Worm (Caenorhabditis elegans): ENCODE results near the gene unc-39.

Gene unc-39

DNA sequence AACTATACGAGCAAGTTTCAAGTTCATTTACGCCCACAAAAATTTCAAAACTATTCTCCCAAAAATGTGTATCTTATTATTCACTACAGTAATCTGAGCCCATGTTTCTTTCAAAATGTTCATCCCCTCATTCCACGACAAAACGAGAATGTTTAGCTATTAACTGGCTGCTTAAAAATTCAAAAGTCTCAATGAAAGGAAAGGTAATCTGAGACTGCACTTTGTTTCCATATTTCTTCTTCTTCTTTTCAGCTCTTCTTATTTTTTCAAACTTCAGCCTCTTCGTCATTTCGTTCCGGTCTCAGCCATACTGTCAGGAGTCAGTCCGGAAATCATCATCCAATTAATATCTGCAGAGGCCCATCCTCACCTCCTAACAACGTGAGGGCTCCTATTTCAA is at the start of gene unc-39:
Gene unc-39, plus strand, starts transcription at position 301 of the 400 bp plus-strand sequence.
- no peak for TF ChIP-seq dao-5 (tag; optimal IDR thresholded peaks at IDR 0.05)
- no peak for TF ChIP-seq him-1 (tag; optimal IDR thresholded peaks at IDR 0.05)
- TF ChIP-seq W03F9.2 (tag; optimal IDR thresholded peaks at IDR 0.05), result no peak

DNA sequence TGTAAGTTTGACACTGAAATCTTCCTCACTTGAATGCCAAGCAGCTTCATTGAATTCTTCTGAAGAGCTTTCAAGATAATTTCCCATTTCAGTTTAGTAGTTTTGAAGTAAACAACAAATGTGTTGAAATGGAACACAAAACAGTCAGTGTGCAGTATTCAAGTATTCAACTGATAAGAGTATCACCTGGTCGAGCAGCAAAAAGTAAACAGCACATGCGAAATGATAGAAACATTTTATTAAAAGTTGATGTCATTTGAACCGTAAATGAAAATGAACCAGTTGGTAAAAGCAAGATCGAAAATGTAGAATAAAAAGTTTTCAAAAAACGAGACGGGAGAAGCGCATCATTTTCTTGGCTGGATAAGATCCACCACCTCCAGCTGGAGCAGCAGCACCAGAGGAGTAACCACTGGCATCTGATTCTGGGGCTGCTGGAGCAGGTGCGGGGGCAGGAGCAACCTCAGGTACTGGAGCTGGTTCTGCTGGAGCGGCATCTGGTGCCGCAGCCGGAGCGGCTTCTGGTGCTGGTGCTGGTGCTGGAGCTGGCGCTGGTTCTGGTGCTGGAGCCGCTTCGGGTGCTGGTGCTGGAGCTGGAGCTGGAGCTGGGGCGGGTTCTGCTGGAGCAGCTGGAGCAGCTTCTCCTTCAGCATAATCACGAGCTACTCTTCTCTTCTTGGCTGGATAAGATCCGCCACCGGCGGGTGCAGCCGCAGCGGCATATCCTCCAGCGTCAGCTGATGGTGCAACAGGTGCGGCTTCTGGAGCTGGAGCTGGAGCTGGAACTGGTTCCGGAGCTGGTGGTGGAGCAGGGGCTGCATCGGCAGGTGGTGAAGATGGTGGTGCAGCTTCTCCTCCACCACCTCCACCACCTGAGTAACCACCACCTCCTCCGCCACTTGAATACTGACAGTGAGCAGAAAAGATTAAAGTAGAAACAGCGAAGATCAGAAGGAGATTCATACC is 48.1 kb upstream of the unc-39 start, which contains the start of the genes F47B8.4 and F47B8.18:
Gene F47B8.4, minus strand, starts transcription at position 172 of the 966 bp plus-strand sequence.
Gene F47B8.18, minus strand, starts transcription at position 963 of the 966 bp plus-strand sequence.
- TF ChIP-seq W03F9.2 (tag; optimal IDR thresholded peaks at IDR 0.05) (no peak), dao-5 (tag; optimal IDR thresholded peaks at IDR 0.05) (no peak), him-1 (tag; optimal IDR thresholded peaks at IDR 0.05) (no peak)

ce11 chrV:14327776-14328175 is 45.1 kb upstream of the unc-39 start, which contains the start of gene F47B8.5:
Gene F47B8.5 (minus strand): TSS chrV:14327876.
- no peak for TF ChIP-seq W03F9.2 (tag; optimal IDR thresholded peaks at IDR 0.05)
- no peak for TF ChIP-seq him-1 (tag; optimal IDR thresholded peaks at IDR 0.05)
- TF ChIP-seq dao-5 (tag; optimal IDR thresholded peaks at IDR 0.05), result no peak

- TF ChIP-seq dao-5 (tag; optimal IDR thresholded peaks at IDR 0.05) (no peak), W03F9.2 (tag; optimal IDR thresholded peaks at IDR 0.05) (no peak), him-1 (tag; optimal IDR thresholded peaks at IDR 0.05) (no peak)
These were observed 44.1 kb upstream of the unc-39 start, which contains the start of gene pepm-1 for ce11 chrV:14328806-14329205. Gene pepm-1 (plus strand): TSS chrV:14329106.

DNA sequence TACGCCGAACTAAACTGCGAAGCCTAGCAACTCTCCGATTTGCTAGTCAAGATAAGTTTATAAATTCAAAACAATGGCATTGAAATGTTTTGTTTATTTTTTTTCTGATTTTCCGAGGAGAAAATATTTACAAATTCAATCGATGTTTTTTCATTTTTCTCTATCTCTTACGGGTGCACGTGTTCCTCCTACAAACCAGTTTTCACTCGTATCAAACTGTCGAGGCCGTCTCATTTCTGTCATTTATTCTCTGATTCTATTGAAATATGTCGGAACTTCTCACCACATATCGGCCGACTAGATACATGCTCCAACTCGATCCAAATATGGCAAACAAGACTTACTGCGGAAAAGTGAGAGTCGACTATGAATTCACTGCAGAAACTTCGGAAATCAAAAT is 41.4 kb upstream of the unc-39 start, which contains the start of gene F47B8.8:
Gene F47B8.8, plus strand, starts transcription at position 257 of the 400 bp plus-strand sequence.
- TF ChIP-seq dao-5 (tag; optimal IDR thresholded peaks at IDR 0.05) (no peak), him-1 (tag; optimal IDR thresholded peaks at IDR 0.05) (no peak), W03F9.2 (tag; optimal IDR thresholded peaks at IDR 0.05) (no peak)

- TF ChIP-seq dao-5 (tag; optimal IDR thresholded peaks at IDR 0.05), result no peak
- no peak for TF ChIP-seq W03F9.2 (tag; optimal IDR thresholded peaks at IDR 0.05)
- TF ChIP-seq him-1 (tag; optimal IDR thresholded peaks at IDR 0.05), result no peak
These were observed 39.8 kb upstream of the unc-39 start, which contains the start of gene srm-4 for ce11 chrV:14333116-14333515. Gene srm-4 (plus strand): TSS chrV:14333416.

DNA sequence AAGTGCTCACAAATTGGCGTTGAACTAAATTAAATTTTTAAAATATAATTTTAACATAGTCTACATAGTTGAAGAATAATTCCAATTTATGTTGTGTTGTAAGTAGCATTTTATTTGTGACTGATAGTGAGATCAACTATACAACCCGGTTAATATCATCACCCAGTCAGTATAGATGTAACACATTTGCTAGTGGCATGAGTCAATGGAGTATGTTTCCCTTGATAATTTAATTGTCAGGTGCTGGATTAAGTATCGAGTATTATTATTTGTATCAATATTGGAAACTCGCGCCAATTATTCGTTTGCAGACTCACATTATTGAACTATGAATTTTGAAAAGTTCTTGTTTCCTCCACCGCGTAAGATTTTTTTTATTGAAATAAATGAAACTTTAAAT is 38.0 kb upstream of the unc-39 start, which contains the start of gene srm-5:
Gene srm-5, plus strand, starts transcription at position 301 of the 400 bp plus-strand sequence.
- TF ChIP-seq him-1 (tag; optimal IDR thresholded peaks at IDR 0.05) (no peak), W03F9.2 (tag; optimal IDR thresholded peaks at IDR 0.05) (no peak), dao-5 (tag; optimal IDR thresholded peaks at IDR 0.05) (no peak)

ce11 chrV:14336655-14337054 is 36.2 kb upstream of the unc-39 start, which contains the start of gene srm-6:
Gene srm-6 (plus strand): TSS chrV:14336955.
- TF ChIP-seq him-1 (tag; optimal IDR thresholded peaks at IDR 0.05) (no peak), dao-5 (tag; optimal IDR thresholded peaks at IDR 0.05) (no peak), W03F9.2 (tag; optimal IDR thresholded peaks at IDR 0.05) (no peak)

DNA sequence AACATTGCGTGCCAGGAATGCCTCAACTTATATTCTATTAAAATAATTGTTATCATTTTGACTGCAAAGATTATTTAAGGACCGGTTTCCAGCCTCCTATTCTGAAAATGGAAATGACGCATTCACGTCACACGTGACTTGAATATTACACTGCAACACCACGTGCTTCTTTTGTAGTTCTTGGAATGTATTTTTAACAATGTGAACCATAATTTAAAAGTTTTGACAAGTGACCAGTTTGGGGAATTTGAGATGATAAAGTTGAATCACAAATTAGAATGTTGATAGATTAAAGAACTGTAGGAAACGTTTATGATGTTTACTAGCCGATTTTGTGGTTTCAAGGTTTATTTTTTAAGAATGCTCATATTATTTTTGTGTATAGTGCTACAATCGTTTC is 31.2 kb upstream of the unc-39 start, which contains the start of gene F47B8.10:
Gene F47B8.10, plus strand, starts transcription at position 301 of the 400 bp plus-strand sequence.
- TF ChIP-seq him-1 (tag; optimal IDR thresholded peaks at IDR 0.05) (no peak), dao-5 (tag; optimal IDR thresholded peaks at IDR 0.05) (no peak), W03F9.2 (tag; optimal IDR thresholded peaks at IDR 0.05) (no peak)

DNA sequence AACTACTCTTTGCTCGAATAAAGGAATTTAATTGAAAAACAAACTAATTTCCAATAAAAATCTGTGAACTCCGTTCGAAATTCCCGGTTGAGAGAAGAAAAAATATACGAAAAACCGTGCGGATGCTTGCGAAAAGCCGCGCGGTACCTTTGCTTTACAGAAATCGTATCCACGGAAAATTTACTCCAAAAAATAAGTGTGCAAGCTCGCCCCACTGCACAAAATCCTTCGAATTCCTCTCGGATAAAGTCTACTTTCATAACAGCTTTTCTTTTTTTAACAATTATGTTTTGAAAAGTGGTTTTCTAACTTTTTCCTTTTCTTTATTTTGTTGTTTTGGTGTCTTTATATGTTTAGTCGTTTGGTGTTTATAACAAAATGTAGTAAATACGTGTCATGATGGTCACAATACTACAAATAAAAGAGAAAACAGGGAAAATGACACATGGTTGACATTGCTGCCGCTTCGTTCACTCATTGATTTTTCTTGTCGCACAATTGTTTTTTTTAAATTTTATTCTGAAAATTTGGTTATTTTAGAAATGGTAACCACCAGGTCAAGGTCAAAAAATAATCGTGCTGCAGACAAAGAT is 25.5 kb upstream of the unc-39 start, which contains the start of gene cept-2:
Gene cept-2, plus strand, starts transcription at position 533 of the 593 bp plus-strand sequence.
- peak; percentile 59 for TF ChIP-seq him-1 (tag; optimal IDR thresholded peaks at IDR 0.05)
- no peak for TF ChIP-seq dao-5 (tag; optimal IDR thresholded peaks at IDR 0.05)
- peak; percentile 97 for TF ChIP-seq W03F9.2 (tag; optimal IDR thresholded peaks at IDR 0.05)

ce11 chrV:14350498-14350897 is 22.4 kb upstream of the unc-39 start:
- TF ChIP-seq dao-5 (tag; optimal IDR thresholded peaks at IDR 0.05), result no peak

DNA sequence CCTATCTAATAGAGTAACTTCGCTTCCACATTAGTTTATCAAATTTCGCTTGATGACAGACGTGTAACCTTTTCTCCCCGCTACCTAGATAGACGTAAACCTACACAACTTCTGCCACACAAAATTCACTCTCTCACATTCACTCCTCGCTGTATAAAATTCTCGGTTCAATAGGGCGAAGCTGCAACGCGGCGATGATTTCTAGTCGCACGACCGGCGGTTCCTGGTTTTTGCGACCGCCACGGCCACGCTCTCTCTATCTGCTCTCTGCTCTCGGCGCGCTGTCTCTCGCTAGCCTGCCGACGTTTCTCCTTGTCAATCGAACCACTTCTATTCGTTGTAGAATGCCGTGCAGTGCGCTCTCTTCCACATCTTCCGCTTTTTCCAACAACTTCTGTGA is 21.9 kb upstream of the unc-39 start:
- TF ChIP-seq W03F9.2 (tag; optimal IDR thresholded peaks at IDR 0.05), result peak; percentile 67
- TF ChIP-seq dao-5 (tag; optimal IDR thresholded peaks at IDR 0.05), result no peak
- TF ChIP-seq him-1 (tag; optimal IDR thresholded peaks at IDR 0.05), result peak; percentile 50

ce11 chrV:14351629-14352028 is 21.2 kb upstream of the unc-39 start, which contains the start of gene vha-13:
Gene vha-13 (plus strand): TSS chrV:14351709.
- TF ChIP-seq W03F9.2 (tag; optimal IDR thresholded peaks at IDR 0.05) (no peak), him-1 (tag; optimal IDR thresholded peaks at IDR 0.05) (no peak), dao-5 (tag; optimal IDR thresholded peaks at IDR 0.05) (no peak)
